Fruit fly (Drosophila melanogaster) whole organism, prepupa: ENCODE data around the gene Nthl1.

Experiments
- Blimp-1 ChIP-seq: fragments of 200-800 bp; sonication (Bioruptor generic); optimal IDR thresholded peaks from 3 replicates; lab custom pipeline; 2017; ENCODE audit warnings: missing biosample characterization, missing genetic modification characterization, mild to moderate bottlenecking, moderate library complexity, missing genetic modification reagents
- CG10631 ChIP-seq: fragments of 200-800 bp; sonication (Bioruptor generic); optimal IDR thresholded peaks from 2 replicates; lab custom pipeline; 2016; ENCODE audit warnings: missing biosample characterization, missing genetic modification characterization
- CG11294 ChIP-seq: fragments of 200-800 bp; sonication (Bioruptor generic); IDR thresholded peaks from 2 replicates; pipeline ENCODE4 v1.3.6; 2022; ENCODE audit warnings: missing biosample characterization, missing genetic modification characterization
- CG15336 ChIP-seq: fragments of 200-800 bp; sonication (Bioruptor generic); IDR thresholded peaks from 2 replicates; pipeline ENCODE4 v1.3.6; 2022; ENCODE audit warnings: missing biosample characterization, missing genetic modification characterization
- CG1621 ChIP-seq: fragments of 200-800 bp; sonication (Bioruptor generic); optimal IDR thresholded peaks from 3 replicates; lab custom pipeline; 2018; ENCODE audit warnings: missing biosample characterization, mild to moderate bottlenecking, missing genetic modification characterization
- CG16779 ChIP-seq: fragments of 200-800 bp; sonication (Bioruptor generic); optimal IDR thresholded peaks from 3 replicates; lab custom pipeline; 2017; ENCODE audit warnings: missing biosample characterization, mild to moderate bottlenecking, missing genetic modification characterization
- CG3032 ChIP-seq: fragments of 200-800 bp; optimal IDR thresholded peaks from 2 replicates; lab custom pipeline; 2019; ENCODE audit warnings: missing biosample characterization, mild to moderate bottlenecking, missing genetic modification characterization, moderate library complexity
- CG34406 ChIP-seq: fragments of 200-800 bp; sonication (Bioruptor generic); optimal IDR thresholded peaks from 3 replicates; lab custom pipeline; 2016; ENCODE audit warnings: missing biosample characterization, missing genetic modification characterization
- CG6276 ChIP-seq: fragments of 200-800 bp; sonication (Bioruptor generic); optimal IDR thresholded peaks from 2 replicates; lab custom pipeline; 2017; ENCODE audit warnings: missing biosample characterization, mild to moderate bottlenecking, missing genetic modification characterization
- CG6792 ChIP-seq: fragments of 200-800 bp; sonication (Bioruptor generic); optimal IDR thresholded peaks from 3 replicates; lab custom pipeline; 2016; ENCODE audit warnings: missing biosample characterization, missing genetic modification characterization
- CG6808 ChIP-seq: fragments of 200-800 bp; sonication (Bioruptor generic); optimal IDR thresholded peaks from 3 replicates; lab custom pipeline; 2017; ENCODE audit warnings: missing biosample characterization, missing genetic modification characterization, mild to moderate bottlenecking, moderate library complexity, missing genetic modification reagents
- CG6854 ChIP-seq: fragments of 200-800 bp; sonication (Bioruptor generic); optimal IDR thresholded peaks from 2 replicates; lab custom pipeline; 2017; ENCODE audit warnings: missing biosample characterization, mild to moderate bottlenecking, missing genetic modification characterization
- CG8119 ChIP-seq: fragments of 200-800 bp; sonication (Bioruptor generic); IDR thresholded peaks from 3 replicates; pipeline ENCODE4 v1.3.6; 2022; ENCODE audit warnings: missing biosample characterization, missing genetic modification characterization
- CG8319 ChIP-seq: fragments of 200-800 bp; sonication (Bioruptor generic); optimal IDR thresholded peaks from 3 replicates; lab custom pipeline; 2016; ENCODE audit warnings: missing biosample characterization, missing genetic modification characterization
- CG8632 ChIP-seq: fragments of 200-800 bp; sonication (Bioruptor generic); optimal IDR thresholded peaks from 3 replicates; lab custom pipeline; 2016; ENCODE audit warnings: missing biosample characterization, missing genetic modification characterization
- CG9139 ChIP-seq: fragments of 200-800 bp; sonication (Bioruptor generic); optimal IDR thresholded peaks from 3 replicates; lab custom pipeline; 2017; ENCODE audit warnings: missing biosample characterization, mild to moderate bottlenecking, missing genetic modification characterization
- Eip75B ChIP-seq: fragments of 200-800 bp; sonication (Bioruptor generic); optimal IDR thresholded peaks from 3 replicates; lab custom pipeline; 2016; ENCODE audit warnings: missing biosample characterization, missing genetic modification characterization
- Eip78C ChIP-seq: fragments of 200-800 bp; sonication (Bioruptor generic); peaks from one replicate; lab custom pipeline; 2016; ENCODE audit warnings: missing biosample characterization, missing genetic modification characterization
- Ets21C ChIP-seq: fragments of 200-800 bp; sonication (Bioruptor generic); optimal IDR thresholded peaks from 3 replicates; lab custom pipeline; 2016; ENCODE audit warnings: missing biosample characterization, missing genetic modification characterization
- Ets96B ChIP-seq: fragments of 200-800 bp; optimal IDR thresholded peaks from 2 replicates; lab custom pipeline; 2019; ENCODE audit warnings: missing biosample characterization, mild to moderate bottlenecking, missing genetic modification characterization, moderate library complexity
- Gug ChIP-seq: fragments of 200-800 bp; sonication (Bioruptor generic); IDR thresholded peaks from 2 replicates; pipeline ENCODE4 v1.3.6; 2022; ENCODE audit warnings: missing biosample characterization, missing genetic modification characterization
- Hr39 ChIP-seq: fragments of 200-800 bp; sonication (Bioruptor generic); optimal IDR thresholded peaks from 2 replicates; lab custom pipeline; 2016; ENCODE audit warnings: missing biosample characterization, missing genetic modification characterization
- Hr4 ChIP-seq: fragments of 200-800 bp; sonication (Bioruptor generic); optimal IDR thresholded peaks from 3 replicates; lab custom pipeline; 2016; ENCODE audit warnings: missing biosample characterization, missing genetic modification characterization
- Lpt ChIP-seq: fragments of 200-800 bp; sonication (Bioruptor generic); optimal IDR thresholded peaks from 3 replicates; lab custom pipeline; 2016; ENCODE audit warnings: missing biosample characterization, missing genetic modification characterization
- Met ChIP-seq: fragments of 200-800 bp; sonication (Bioruptor generic); optimal IDR thresholded peaks from 3 replicates; lab custom pipeline; 2016; ENCODE audit warnings: missing biosample characterization, missing genetic modification characterization
- Smox ChIP-seq: fragments of 200-800 bp; sonication (Bioruptor generic); optimal IDR thresholded peaks from 3 replicates; lab custom pipeline; 2016; ENCODE audit warnings: missing biosample characterization, missing genetic modification characterization
- Sox14 ChIP-seq: fragments of 200-800 bp; sonication (Bioruptor generic); optimal IDR thresholded peaks from 3 replicates; lab custom pipeline; 2016; ENCODE audit warnings: missing biosample characterization, missing genetic modification characterization
- Sox15 ChIP-seq: fragments of 200-800 bp; sonication (Bioruptor generic); optimal IDR thresholded peaks from 3 replicates; lab custom pipeline; 2016; ENCODE audit warnings: missing biosample characterization, missing genetic modification characterization
- achi ChIP-seq: fragments of 200-800 bp; sonication (Bioruptor generic); optimal IDR thresholded peaks from 3 replicates; lab custom pipeline; 2016; ENCODE audit warnings: missing biosample characterization, missing genetic modification characterization
- cyc ChIP-seq: fragments of 200-800 bp; sonication (Bioruptor generic); optimal IDR thresholded peaks from 3 replicates; lab custom pipeline; 2016; ENCODE audit warnings: missing biosample characterization, missing genetic modification characterization
- dsx ChIP-seq: fragments of 200-800 bp; optimal IDR thresholded peaks from 3 replicates; lab custom pipeline; 2019; ENCODE audit warnings: missing biosample characterization, mild to moderate bottlenecking, missing genetic modification characterization, moderate library complexity; ENCODE audit not compliant: poor library complexity, severe bottlenecking
- eg ChIP-seq: fragments of 200-800 bp; sonication (Bioruptor generic); IDR thresholded peaks from 3 replicates; pipeline ENCODE4 v1.3.6; 2022; ENCODE audit warnings: missing biosample characterization, missing genetic modification characterization
- net ChIP-seq: fragments of 200-800 bp; sonication (Bioruptor generic); optimal IDR thresholded peaks from 3 replicates; lab custom pipeline; 2016; ENCODE audit warnings: missing biosample characterization, missing genetic modification characterization
- pdm3 ChIP-seq: fragments of 200-800 bp; sonication (Bioruptor generic); optimal IDR thresholded peaks from 3 replicates; lab custom pipeline; 2016; ENCODE audit warnings: missing biosample characterization, missing genetic modification characterization
- topi ChIP-seq: fragments of 200-800 bp; sonication (Bioruptor generic); optimal IDR thresholded peaks from 3 replicates; lab custom pipeline; 2016; ENCODE audit warnings: missing biosample characterization, missing genetic modification characterization
- vri ChIP-seq: fragments of 200-800 bp; sonication (Bioruptor generic); optimal IDR thresholded peaks from 3 replicates; lab custom pipeline; 2016; ENCODE audit warnings: missing biosample characterization, mild to moderate bottlenecking, missing genetic modification characterization

Nthl1 gene

DNA sequence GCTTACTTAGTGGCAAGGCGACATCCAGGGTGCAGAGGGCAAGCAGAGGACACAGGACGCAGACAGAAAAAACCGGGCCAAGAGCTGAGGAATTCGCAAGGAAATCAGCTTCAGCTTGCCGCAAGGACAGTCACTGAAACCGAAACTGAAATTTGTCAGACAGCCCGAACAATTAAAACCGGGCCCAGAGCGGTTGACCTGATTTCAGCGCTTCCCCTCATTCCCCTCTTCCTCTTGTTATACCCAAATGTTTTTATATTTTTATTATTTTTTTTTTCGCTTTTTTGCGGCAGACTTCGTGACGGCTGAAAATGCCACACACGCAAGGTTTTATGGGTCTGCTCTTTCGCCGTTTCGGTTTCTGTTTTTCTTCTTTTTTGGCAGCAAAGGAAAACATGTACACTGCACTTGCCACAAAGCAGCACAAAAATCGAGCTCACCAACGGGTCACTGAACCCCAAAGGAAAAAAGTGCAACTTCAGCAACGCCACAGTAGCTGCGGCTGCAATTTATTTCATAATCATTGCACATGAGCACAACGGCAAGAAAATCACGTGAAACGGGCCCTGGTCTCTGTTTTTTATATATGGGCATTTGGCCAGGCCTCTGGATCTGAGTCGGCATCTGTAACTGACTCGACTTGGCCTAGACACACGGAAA is 19.5 kb downstream of the Nthl1 start (continued):
- TF ChIP-seq CG11294 (GFP tag; lab: Robert Waterston, UW), result no peak
- no peak for TF ChIP-seq CG34406 (GFP tag; lab: Kevin White, UChicago)
- TF ChIP-seq CG8632, result no peak
- no peak for TF ChIP-seq Ets96B (tag; lab: Kevin White, UChicago)
- TF ChIP-seq Met, result no peak
- no peak for TF ChIP-seq pdm3 (GFP tag; lab: Kevin White, UChicago)

DNA sequence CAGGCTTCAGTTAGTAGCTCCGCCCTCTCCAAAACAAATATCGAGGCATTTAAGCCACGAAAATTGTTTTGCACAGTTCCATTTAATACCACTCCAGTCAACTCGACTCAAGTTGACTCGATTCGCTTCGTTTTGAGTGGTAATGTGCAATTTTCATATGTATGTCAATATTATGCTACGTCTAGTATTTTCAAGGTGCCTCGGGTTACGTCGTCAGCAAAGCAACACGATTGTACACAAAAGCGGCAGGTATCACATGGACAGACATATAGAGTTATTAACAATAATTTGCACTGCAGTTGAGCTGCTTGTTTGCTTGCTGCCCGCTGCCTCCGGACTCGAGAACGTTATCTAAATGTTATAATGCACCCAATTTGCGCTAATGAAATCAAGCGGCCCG is 22.6 kb downstream of the Nthl1 start:
- no peak for TF ChIP-seq Ets96B (tag; lab: Kevin White, UChicago)
- TF ChIP-seq CG6808 (GFP tag; lab: Kevin White, UChicago), result no peak
- no peak for TF ChIP-seq CG3032
- TF ChIP-seq Eip75B (GFP tag; lab: Kevin White, UChicago), result no peak
- no peak for TF ChIP-seq Blimp-1 (GFP tag; lab: Kevin White, UChicago)
- TF ChIP-seq CG10631, result no peak
- no peak for TF ChIP-seq CG6854 (GFP tag; lab: Kevin White, UChicago)
- no peak for TF ChIP-seq net
- no peak for TF ChIP-seq Gug
- no peak for TF ChIP-seq Sox15 (GFP tag; lab: Kevin White, UChicago)
- no peak for TF ChIP-seq Smox
- TF ChIP-seq topi (GFP tag; lab: Kevin White, UChicago), result no peak
- TF ChIP-seq CG34406 (GFP tag; lab: Kevin White, UChicago), result no peak
- TF ChIP-seq dsx (GFP tag; lab: Kevin White, UChicago), result no peak
- TF ChIP-seq Hr39 (GFP tag; lab: Kevin White, UChicago), result no peak
- TF ChIP-seq Ets21C (GFP tag; lab: Kevin White, UChicago), result no peak
- TF ChIP-seq CG1621, result no peak
- no peak for TF ChIP-seq Hr4
- TF ChIP-seq, all 60 proteins: peak for 0

DNA sequence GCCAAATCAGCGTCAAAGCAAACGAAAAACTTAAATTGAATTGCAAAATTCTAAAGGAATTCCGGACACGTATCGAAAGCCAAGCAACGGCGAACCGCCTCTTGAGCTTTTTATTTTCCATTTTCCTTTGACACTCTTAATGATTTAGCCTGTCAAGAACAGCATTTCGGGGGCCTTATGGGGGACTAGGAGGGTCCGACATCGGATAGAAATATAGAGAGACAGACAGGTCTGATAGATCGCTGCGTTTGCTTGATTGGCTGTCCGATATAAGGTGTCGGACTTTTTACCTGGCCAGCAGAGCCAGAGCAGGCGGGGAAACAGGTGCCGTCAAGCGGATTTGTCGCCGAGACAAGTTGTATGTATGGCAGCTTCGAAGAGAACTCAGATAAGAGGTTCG is 23.3 kb downstream of the Nthl1 start:
- TF ChIP-seq CG8319 (GFP tag; lab: Kevin White, UChicago) (no peak), CG8632 (no peak), eg (no peak), CG9139 (GFP tag; lab: Kevin White, UChicago) (no peak), Eip78C (GFP tag; lab: Kevin White, UChicago) (no peak), Smox (no peak), CG6276 (GFP tag; lab: Kevin White, UChicago) (no peak), achi (GFP tag; lab: Kevin White, UChicago) (no peak), CG16779 (tag; lab: Kevin White, UChicago) (no peak), CG15336 (GFP tag; lab: Robert Waterston, UW) (no peak), CG34406 (GFP tag; lab: Kevin White, UChicago) (no peak), Met (no peak), CG8119 (GFP tag; lab: Robert Waterston, UW) (no peak), cyc (GFP tag; lab: Kevin White, UChicago) (no peak), Hr39 (GFP tag; lab: Kevin White, UChicago) (no peak), Sox14 (no peak), Lpt (GFP tag; lab: Kevin White, UChicago) (no peak), vri (GFP tag; lab: Kevin White, UChicago) (no peak), CG6792 (GFP tag; lab: Kevin White, UChicago) (no peak)

DNA sequence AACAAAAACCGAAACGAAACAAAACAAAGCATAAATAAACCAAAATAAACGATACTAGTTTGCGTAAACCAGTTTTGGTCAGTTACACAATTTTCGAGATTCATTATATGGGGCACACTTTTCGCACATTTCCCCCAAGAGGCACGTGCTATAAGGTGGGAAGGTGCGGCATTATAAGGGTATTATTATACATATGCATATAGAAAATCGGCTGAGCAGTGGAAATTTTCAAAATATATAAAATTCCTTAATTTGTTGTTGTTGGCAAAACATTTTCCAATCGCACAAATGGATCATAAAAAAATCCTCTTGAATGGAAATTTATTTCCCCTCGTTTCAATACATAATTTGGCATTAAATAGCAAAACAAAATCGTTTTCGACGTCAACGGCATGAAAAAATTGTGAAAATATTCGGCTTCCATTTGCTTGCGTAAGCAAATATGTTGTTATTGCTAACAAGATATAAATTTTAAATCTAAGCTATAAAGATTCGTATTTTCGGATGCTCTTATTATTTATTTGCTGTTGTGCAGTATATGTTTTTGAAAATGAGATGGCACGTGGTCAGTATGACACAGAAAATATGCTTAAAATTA is 29.1 kb downstream of the Nthl1 start:
- no peak for TF ChIP-seq Sox15 (GFP tag; lab: Kevin White, UChicago)
